Worm (Caenorhabditis elegans) whole organism, young adult: ENCODE data around the gene Y7A5A.2.

ENCODE experiments used
- T07F8.4 ChIP-seq: sonication (generic microtip); optimal IDR thresholded peaks from 2 replicates; lab custom pipeline; 2016; ENCODE audit warnings: mild to moderate bottlenecking, missing genetic modification characterization, moderate library complexity, missing compliant biosample characterization
- aptf-3 ChIP-seq: fragments of 200-800 bp; sonication (Bioruptor generic); IDR thresholded peaks from 2 replicates; pipeline ENCODE4 v1.3.6; 2022; ENCODE audit warnings: missing genetic modification characterization, missing compliant biosample characterization
- chd-7 ChIP-seq: sonication (generic microtip); optimal IDR thresholded peaks from 2 replicates; lab custom pipeline; 2016; ENCODE audit warnings: mild to moderate bottlenecking, missing genetic modification characterization, moderate library complexity, missing compliant biosample characterization
- dpff-1 ChIP-seq: sonication (generic microtip); optimal IDR thresholded peaks from 2 replicates; lab custom pipeline; 2017; ENCODE audit warnings: mild to moderate bottlenecking, missing genetic modification characterization, missing compliant biosample characterization
- efl-1 ChIP-seq: fragments of 150-350 bp; optimal IDR thresholded peaks from 2 replicates; lab custom pipeline; 2014; ENCODE audit warnings: missing biosample characterization, missing genetic modification reagents, missing genetic modification characterization
- egl-44 ChIP-seq: fragments of 200-800 bp; sonication (Bioruptor generic); IDR thresholded peaks from 2 replicates; pipeline ENCODE4 v1.3.6; 2022; ENCODE audit warnings: missing genetic modification reagents, missing genetic modification characterization, missing compliant biosample characterization
- hsf-1 ChIP-seq: fragments of 200-800 bp; sonication (Bioruptor generic); IDR thresholded peaks from 2 replicates; pipeline ENCODE4 v1.3.6; 2022; ENCODE audit warnings: missing genetic modification reagents, missing genetic modification characterization, missing compliant biosample characterization
- lin-40 ChIP-seq: sonication (generic microtip); optimal IDR thresholded peaks from 2 replicates; lab custom pipeline; 2016; ENCODE audit warnings: missing genetic modification characterization, mild to moderate bottlenecking, missing compliant biosample characterization, missing genotype, missing genetic modification reagents
- lin-54 ChIP-seq: fragments of 200-800 bp; sonication (Bioruptor generic); optimal IDR thresholded peaks from 2 replicates; lab custom pipeline; 2018; ENCODE audit warnings: mild to moderate bottlenecking, missing genetic modification characterization, missing compliant biosample characterization
- tbx-9 ChIP-seq: sonication (generic microtip); optimal IDR thresholded peaks from 2 replicates; lab custom pipeline; 2016; ENCODE audit warnings: borderline replicate concordance, missing genetic modification characterization, inconsistent platforms, missing compliant biosample characterization
- ztf-6 ChIP-seq: fragments of 200-800 bp; sonication (Bioruptor generic); IDR thresholded peaks from 2 replicates; pipeline ENCODE4 v1.3.6; 2022; ENCODE audit warnings: missing genetic modification reagents, missing genetic modification characterization, missing compliant biosample characterization

- no peak for TF ChIP-seq hsf-1
- TF ChIP-seq egl-44 (GFP tag; lab: Robert Waterston, UW), result no peak
- no peak for TF ChIP-seq ztf-6 (GFP tag; lab: Robert Waterston, UW)
- no peak for TF ChIP-seq dpff-1 (tag; lab: Kevin White, UChicago)
- no peak for TF ChIP-seq T07F8.4 (tag; lab: Kevin White, UChicago)
- TF ChIP-seq aptf-3 (GFP tag; lab: Robert Waterston, UW), result no peak
- no peak for TF ChIP-seq lin-54
- no peak for TF ChIP-seq efl-1 (GFP tag; lab: Kevin White, UChicago)
- TF ChIP-seq chd-7 (tag; lab: Kevin White, UChicago), result no peak
- no peak for TF ChIP-seq lin-40 (tag; lab: Kevin White, UChicago)
- no peak for TF ChIP-seq tbx-9 (tag; lab: Kevin White, UChicago)
These were observed 25.8 kb downstream of the Y7A5A.2 start, which contains the start of gene srxa-9 for ce11 chrX:15746705-15747104.
